Worm (Caenorhabditis elegans) whole organism, L1 larva: ENCODE results near the gene R05D3.12.

Source experiments
- C04F5.9 ChIP-seq: sonication (generic microtip); optimal IDR thresholded peaks from 2 replicates; lab custom pipeline; 2016; ENCODE audit warnings: missing genetic modification characterization, missing compliant biosample characterization
- C34B4.2 ChIP-seq: sonication (generic microtip); optimal IDR thresholded peaks from 2 replicates; lab custom pipeline; 2017; ENCODE audit warnings: mild to moderate bottlenecking, missing genetic modification characterization, missing compliant biosample characterization
- F16B12.6 ChIP-seq: fragments of 150-350 bp; optimal IDR thresholded peaks from 2 replicates; lab custom pipeline; 2014; ENCODE audit warnings: missing biosample characterization, missing genetic modification characterization
- Y116A8C.19 ChIP-seq: sonication (generic microtip); optimal IDR thresholded peaks from 2 replicates; lab custom pipeline; 2016; ENCODE audit warnings: missing compliant biosample characterization, missing genetic modification characterization, borderline replicate concordance
- aha-1 ChIP-seq: fragments of 150-350 bp; optimal IDR thresholded peaks from 2 replicates; lab custom pipeline; 2014; ENCODE audit warnings: missing biosample characterization, missing genetic modification characterization
- ama-1 ChIP-seq: fragments of 150-350 bp; optimal IDR thresholded peaks from 2 replicates; lab custom pipeline; 2014
- blmp-1 ChIP-seq: fragments of 150-350 bp; optimal IDR thresholded peaks from 2 replicates; lab custom pipeline; 2014; ENCODE audit warnings: missing biosample characterization, missing genetic modification characterization
- ceh-8 ChIP-seq: fragments of 200-800 bp; sonication (Bioruptor generic); optimal IDR thresholded peaks from 2 replicates; lab custom pipeline; 2018; ENCODE audit warnings: mild to moderate bottlenecking, missing genetic modification characterization, moderate library complexity, missing compliant biosample characterization
- ceh-82 ChIP-seq, 3 experiments: fragments of 150-350 bp in 1 of 3; sonication (generic microtip) in 2 of 3; optimal IDR thresholded peaks; 2 replicates each; lab custom pipeline; 2014 to 2017; ENCODE audit warnings: missing biosample characterization in 3 of 3, missing genetic modification characterization in 3 of 3
- ceh-88 ChIP-seq: fragments of 200-800 bp; sonication (Bioruptor generic); IDR thresholded peaks from 2 replicates; pipeline ENCODE4 v1.3.6; 2022; ENCODE audit warnings: missing genetic modification characterization, missing compliant biosample characterization
- ceh-90 ChIP-seq: sonication (generic microtip); optimal IDR thresholded peaks from 2 replicates; lab custom pipeline; 2016; ENCODE audit warnings: missing genetic modification characterization, missing compliant biosample characterization
- ces-1 ChIP-seq: fragments of 150-350 bp; optimal IDR thresholded peaks from 2 replicates; lab custom pipeline; 2014; ENCODE audit warnings: missing biosample characterization, missing genetic modification reagents, missing genetic modification characterization
- dpl-1 ChIP-seq, 3 experiments: fragments of 150-350 bp in 2 of 3; sonication (generic microtip) in 1 of 3; optimal IDR thresholded peaks; 2 replicates each; lab custom pipeline; 2014 to 2017; ENCODE audit warnings: missing biosample characterization in 3 of 3, missing genetic modification characterization in 3 of 3, missing genetic modification reagents in 3 of 3
- dsc-1 ChIP-seq: sonication (generic microtip); optimal IDR thresholded peaks from 2 replicates; lab custom pipeline; 2016; ENCODE audit warnings: mild to moderate bottlenecking, missing genetic modification characterization, missing compliant biosample characterization
- efl-1 ChIP-seq, 4 experiments: fragments of 150-350 bp; optimal IDR thresholded peaks in 3 of 4; peaks in 1 of 4; 1 replicate in 1 of 4; 2 replicates in 3 of 4; lab custom pipeline; 2014; ENCODE audit warnings: missing biosample characterization in 2 of 4, missing genetic modification characterization in 2 of 4, missing genetic modification reagents in 2 of 4
- elt-2 ChIP-seq: sonication (generic microtip); optimal IDR thresholded peaks from 2 replicates; lab custom pipeline; 2016; ENCODE audit warnings: missing genetic modification characterization, mild to moderate bottlenecking, inconsistent platforms, missing compliant biosample characterization, missing genetic modification reagents
- elt-3 ChIP-seq, 6 experiments: fragments of 150-350 bp in 1 of 6; sonication (generic microtip); optimal IDR thresholded peaks; 2 replicates each; lab custom pipeline; 2017 to 2018; ENCODE audit warnings: missing biosample characterization in 6 of 6, missing genetic modification characterization in 6 of 6, inconsistent platforms in 1 of 6
- ets-5 ChIP-seq: fragments of 200-800 bp; sonication (Bioruptor generic); IDR thresholded peaks from 2 replicates; pipeline ENCODE4 v1.3.6; 2022; ENCODE audit warnings: missing genetic modification characterization, missing compliant biosample characterization
- fkh-10 ChIP-seq: sonication (generic microtip); optimal IDR thresholded peaks from 2 replicates; lab custom pipeline; 2017; ENCODE audit warnings: missing biosample characterization, missing genetic modification reagents, missing genetic modification characterization
- fkh-4 ChIP-seq: sonication (generic microtip); optimal IDR thresholded peaks from 2 replicates; lab custom pipeline; 2016; ENCODE audit warnings: missing compliant biosample characterization, missing genetic modification characterization, borderline replicate concordance
- fkh-8 ChIP-seq: sonication (generic microtip); optimal IDR thresholded peaks from 2 replicates; lab custom pipeline; 2016; ENCODE audit warnings: mild to moderate bottlenecking, missing genetic modification characterization, missing compliant biosample characterization
- fos-1 ChIP-seq: fragments of 150-350 bp; optimal IDR thresholded peaks from 2 replicates; lab custom pipeline; 2014; ENCODE audit warnings: missing biosample characterization, missing genetic modification characterization
- hlh-17 ChIP-seq: fragments of 200-800 bp; sonication (Bioruptor generic); optimal IDR thresholded peaks from 2 replicates; lab custom pipeline; 2018; ENCODE audit warnings: missing genetic modification characterization, mild to moderate bottlenecking, missing compliant biosample characterization, moderate library complexity, borderline replicate concordance
- hlh-4 ChIP-seq: sonication (generic microtip); optimal IDR thresholded peaks from 2 replicates; lab custom pipeline; 2016; ENCODE audit warnings: mild to moderate bottlenecking, missing genetic modification characterization, missing compliant biosample characterization
- lin-15B ChIP-seq: fragments of 150-350 bp; sonication (generic microtip); optimal IDR thresholded peaks from 3 replicates; lab custom pipeline; 2014; ENCODE audit warnings: missing biosample characterization, missing genetic modification characterization
- lsy-2 ChIP-seq, 2 experiments: fragments of 150-350 bp; optimal IDR thresholded peaks; 2 replicates each; lab custom pipeline; 2014; ENCODE audit warnings: missing biosample characterization in 2 of 2, missing genetic modification characterization in 2 of 2
- mab-9 ChIP-seq: fragments of 200-800 bp; sonication (Bioruptor generic); IDR thresholded peaks from 2 replicates; pipeline ENCODE4 v1.3.6; 2022; ENCODE audit warnings: missing genetic modification reagents, missing genetic modification characterization, missing compliant biosample characterization
- mef-2 ChIP-seq: fragments of 150-350 bp; optimal IDR thresholded peaks from 2 replicates; lab custom pipeline; 2014; ENCODE audit warnings: missing biosample characterization, missing genetic modification characterization
- mep-1 ChIP-seq: fragments of 150-350 bp; optimal IDR thresholded peaks from 2 replicates; lab custom pipeline; 2014; ENCODE audit warnings: missing biosample characterization, missing genetic modification characterization
- nhr-12 ChIP-seq: sonication (generic microtip); optimal IDR thresholded peaks from 2 replicates; lab custom pipeline; 2017; ENCODE audit warnings: missing biosample characterization, missing genetic modification characterization
- nhr-20 ChIP-seq: sonication (generic microtip); optimal IDR thresholded peaks from 2 replicates; lab custom pipeline; 2016; ENCODE audit warnings: mild to moderate bottlenecking, missing genetic modification characterization, missing compliant biosample characterization
- nhr-28 ChIP-seq: fragments of 150-350 bp; optimal IDR thresholded peaks from 2 replicates; lab custom pipeline; 2014; ENCODE audit warnings: missing biosample characterization, missing genetic modification characterization
- nhr-76 ChIP-seq: sonication (generic microtip); optimal IDR thresholded peaks from 2 replicates; lab custom pipeline; 2017; ENCODE audit warnings: missing biosample characterization, missing genetic modification characterization
- nhr-77 ChIP-seq: fragments of 150-350 bp; optimal IDR thresholded peaks from 2 replicates; lab custom pipeline; 2014; ENCODE audit warnings: missing biosample characterization, missing genetic modification characterization
- nhr-84 ChIP-seq: sonication (generic microtip); optimal IDR thresholded peaks from 2 replicates; lab custom pipeline; 2017; ENCODE audit warnings: missing biosample characterization, missing genetic modification characterization
- nhr-85 ChIP-seq: sonication (generic microtip); peaks from one replicate; lab custom pipeline; 2016; ENCODE audit warnings: missing genetic modification characterization, inconsistent platforms, missing compliant biosample characterization
- pag-3 ChIP-seq: sonication (generic microtip); optimal IDR thresholded peaks from 2 replicates; lab custom pipeline; 2017; ENCODE audit warnings: missing genetic modification characterization, mild to moderate bottlenecking, missing compliant biosample characterization, antibody characterized with exemption, borderline replicate concordance; ENCODE audit not compliant: insufficient read depth
- pqm-1 ChIP-seq: sonication (generic microtip); optimal IDR thresholded peaks from 3 replicates; lab custom pipeline; 2017; ENCODE audit warnings: missing biosample characterization, missing genetic modification characterization
- snpc-4 ChIP-seq: fragments of 150-350 bp; optimal IDR thresholded peaks from 2 replicates; lab custom pipeline; 2014; ENCODE audit warnings: missing biosample characterization, missing genetic modification characterization
- snu-23 ChIP-seq: sonication (generic microtip); optimal IDR thresholded peaks from 2 replicates; lab custom pipeline; 2016; ENCODE audit warnings: missing genetic modification characterization, missing compliant biosample characterization
- sox-4 ChIP-seq: sonication (generic microtip); optimal IDR thresholded peaks from 2 replicates; lab custom pipeline; 2016; ENCODE audit warnings: missing genetic modification characterization, missing compliant biosample characterization
- unc-62 ChIP-seq: fragments of 150-350 bp; optimal IDR thresholded peaks from 2 replicates; lab custom pipeline; 2014; ENCODE audit warnings: missing biosample characterization, missing genetic modification reagents, missing genetic modification characterization
- unc-98 ChIP-seq: fragments of 200-800 bp; sonication (Bioruptor generic); IDR thresholded peaks from 2 replicates; pipeline ENCODE4 v1.3.6; 2022; ENCODE audit warnings: missing genetic modification characterization, missing compliant biosample characterization
- vab-15 ChIP-seq: sonication (generic microtip); optimal IDR thresholded peaks from 2 replicates; lab custom pipeline; 2017; ENCODE audit warnings: missing genotype, mild to moderate bottlenecking, missing genetic modification characterization, missing compliant biosample characterization

The R05D3.12 gene

ce11 chrIII:8371595-8372305 lies 9.0 kb upstream of the R05D3.12 start, which contains the start of gene lmbr-1:
lmbr-1 (plus strand) TSS chrIII:8372255.
- TF ChIP-seq C04F5.9 (tag; lab: Kevin White, UChicago) (no peak), unc-62 (no peak), vab-15 (tag; lab: Kevin White, UChicago) (no peak), ceh-88 (GFP tag; lab: Robert Waterston, UW) (no peak), ceh-82 (tag; optimal IDR thresholded peaks at IDR 0.05; lab: Kevin White, UChicago) (no peak), blmp-1 (peak; percentile 25), snu-23 (GFP tag; lab: Kevin White, UChicago) (no peak), ceh-8 (GFP tag; lab: Kevin White, UChicago) (no peak), hlh-17 (GFP tag; lab: Kevin White, UChicago) (no peak), efl-1 (optimal IDR thresholded peaks at IDR 0.05; lab: Kevin White, UChicago) (no peak), efl-1 (GFP tag; optimal IDR thresholded peaks at IDR 0.05 in 1 of 2; lab: Kevin White, UChicago) (peak in 1 of 2 experiments; percentile 46), nhr-28 (tag; lab: Kevin White, UChicago) (no peak), mep-1 (no peak), nhr-85 (tag; lab: Kevin White, UChicago) (peak; percentile 13), sox-4 (no peak), elt-2 (tag; lab: Kevin White, UChicago) (no peak), fos-1 (tag; lab: Kevin White, UChicago) (no peak), dsc-1 (tag; lab: Kevin White, UChicago) (peak; percentile 93), nhr-76 (tag; lab: Kevin White, UChicago) (no peak), dpl-1 (GFP tag; optimal IDR thresholded peaks at IDR 0.05; lab: Kevin White, UChicago) (no peak), aha-1 (no peak), nhr-12 (tag; lab: Kevin White, UChicago) (no peak), hlh-4 (tag; lab: Kevin White, UChicago) (no peak), C34B4.2 (tag; lab: Kevin White, UChicago) (no peak), pag-3 (tag; lab: Kevin White, UChicago) (no peak), nhr-77 (tag; lab: Kevin White, UChicago) (no peak), mab-9 (GFP tag; lab: Robert Waterston, UW) (no peak), unc-98 (GFP tag; lab: Robert Waterston, UW) (no peak), snpc-4 (tag; lab: Kevin White, UChicago) (no peak), elt-3 (tag; optimal IDR thresholded peaks at IDR 0.05; lab: Kevin White, UChicago) (no peak), pqm-1 (tag; lab: Kevin White, UChicago) (no peak), fkh-8 (no peak), Y116A8C.19 (tag; lab: Kevin White, UChicago) (no peak), fkh-4 (tag; lab: Kevin White, UChicago) (peak; percentile 58), ces-1 (GFP tag; lab: Kevin White, UChicago) (no peak), lsy-2 (tag; optimal IDR thresholded peaks at IDR 0.05; lab: Kevin White, UChicago) (no peak)
- TF ChIP-seq, all 84 proteins: peak for 5

- TF ChIP-seq fkh-4 (tag; lab: Kevin White, UChicago) (no peak), efl-1 (optimal IDR thresholded peaks at IDR 0.05; lab: Kevin White, UChicago) (no peak), efl-1 (GFP tag; optimal IDR thresholded peaks at IDR 0.05 in 1 of 2; lab: Kevin White, UChicago) (peak in 1 of 2 experiments; percentile 26)
Measured at ce11 chrIII:8375000-8375399, 5.7 kb upstream of the R05D3.12 start, which contains the start of gene met-2. met-2 (plus strand) TSS chrIII:8375300.

ce11 chrIII:8389539-8389938 lies 8.8 kb downstream of the R05D3.12 start, which contains the start of gene ZK353.4:
ZK353.4 (minus strand) TSS chrIII:8389639.
- TF ChIP-seq ceh-90 (tag; lab: Kevin White, UChicago), result no peak
- TF ChIP-seq elt-2 (tag; lab: Kevin White, UChicago), result no peak
- TF ChIP-seq ceh-8 (GFP tag; lab: Kevin White, UChicago), result no peak
- no peak for TF ChIP-seq mab-9 (GFP tag; lab: Robert Waterston, UW)
- no peak for TF ChIP-seq mef-2 (tag; lab: Kevin White, UChicago)
- TF ChIP-seq unc-62, result no peak
- TF ChIP-seq fkh-10 (GFP tag; lab: Kevin White, UChicago), result no peak
- no peak for TF ChIP-seq dpl-1 (GFP tag; optimal IDR thresholded peaks at IDR 0.05; lab: Kevin White, UChicago)
- TF ChIP-seq ets-5 (GFP tag; lab: Robert Waterston, UW), result no peak
- TF ChIP-seq ama-1 (lab: Kevin White, UChicago), result no peak
- no peak for TF ChIP-seq snu-23 (GFP tag; lab: Kevin White, UChicago)
- no peak for TF ChIP-seq C34B4.2 (tag; lab: Kevin White, UChicago)
- TF ChIP-seq blmp-1, result no peak
- TF ChIP-seq F16B12.6, result no peak
- no peak for TF ChIP-seq nhr-84 (tag; lab: Kevin White, UChicago)
- TF ChIP-seq nhr-20 (tag; lab: Kevin White, UChicago), result no peak
- TF ChIP-seq pag-3 (tag; lab: Kevin White, UChicago), result no peak
- TF ChIP-seq efl-1 (optimal IDR thresholded peaks at IDR 0.05; lab: Kevin White, UChicago), result no peak
- TF ChIP-seq efl-1 (GFP tag; optimal IDR thresholded peaks at IDR 0.05 in 1 of 2; lab: Kevin White, UChicago), result no peak
- no peak for TF ChIP-seq pqm-1 (tag; lab: Kevin White, UChicago)
- TF ChIP-seq lin-15B (tag; lab: Kevin White, UChicago), result no peak
